Worm (Caenorhabditis elegans) whole organism, mixed stage, embryonic: ENCODE results near the gene nsun-5.
A peak's percentile ranks its signal among the peaks of the same experiment; 100 is the strongest.

Experiments
- ceh-43 ChIP-seq: fragments of 200-800 bp; sonication (Bioruptor generic); optimal IDR thresholded peaks from 2 replicates; lab custom pipeline; 2018; ENCODE audit warnings: mild to moderate bottlenecking, missing genetic modification characterization, moderate library complexity, missing compliant biosample characterization
- ces-1 ChIP-seq: fragments of 150-350 bp; optimal IDR thresholded peaks from 2 replicates; lab custom pipeline; 2014; ENCODE audit warnings: missing biosample characterization, missing genetic modification reagents, missing genetic modification characterization
- elt-3 ChIP-seq: fragments of 150-350 bp; optimal IDR thresholded peaks from 2 replicates; lab custom pipeline; 2014; ENCODE audit warnings: missing biosample characterization, missing genetic modification characterization
- lin-13 ChIP-seq: fragments of 150-350 bp; optimal IDR thresholded peaks from 2 replicates; lab custom pipeline; 2014; ENCODE audit warnings: missing biosample characterization, missing genetic modification characterization
- lsy-2 ChIP-seq: fragments of 150-350 bp; optimal IDR thresholded peaks from 2 replicates; lab custom pipeline; 2014; ENCODE audit warnings: missing biosample characterization, missing genetic modification characterization
- nhr-12 ChIP-seq: fragments of 150-350 bp; optimal IDR thresholded peaks from 2 replicates; lab custom pipeline; 2014; ENCODE audit warnings: missing biosample characterization, missing genetic modification characterization
- nhr-237 ChIP-seq: fragments of 150-350 bp; optimal IDR thresholded peaks from 2 replicates; lab custom pipeline; 2014; ENCODE audit warnings: missing biosample characterization, missing genetic modification characterization
- unc-120 ChIP-seq: sonication (generic microtip); optimal IDR thresholded peaks from 2 replicates; lab custom pipeline; 2017; ENCODE audit warnings: missing genetic modification characterization, missing compliant biosample characterization; ENCODE audit not compliant: poor library complexity, severe bottlenecking
- unc-39 ChIP-seq: fragments of 150-350 bp; optimal IDR thresholded peaks from 2 replicates; lab custom pipeline; 2014; ENCODE audit warnings: missing biosample characterization, missing genetic modification characterization
- unc-62 ChIP-seq: fragments of 150-350 bp; optimal IDR thresholded peaks from 2 replicates; lab custom pipeline; 2014; ENCODE audit warnings: missing biosample characterization, missing genetic modification reagents, missing genetic modification characterization

DNA sequence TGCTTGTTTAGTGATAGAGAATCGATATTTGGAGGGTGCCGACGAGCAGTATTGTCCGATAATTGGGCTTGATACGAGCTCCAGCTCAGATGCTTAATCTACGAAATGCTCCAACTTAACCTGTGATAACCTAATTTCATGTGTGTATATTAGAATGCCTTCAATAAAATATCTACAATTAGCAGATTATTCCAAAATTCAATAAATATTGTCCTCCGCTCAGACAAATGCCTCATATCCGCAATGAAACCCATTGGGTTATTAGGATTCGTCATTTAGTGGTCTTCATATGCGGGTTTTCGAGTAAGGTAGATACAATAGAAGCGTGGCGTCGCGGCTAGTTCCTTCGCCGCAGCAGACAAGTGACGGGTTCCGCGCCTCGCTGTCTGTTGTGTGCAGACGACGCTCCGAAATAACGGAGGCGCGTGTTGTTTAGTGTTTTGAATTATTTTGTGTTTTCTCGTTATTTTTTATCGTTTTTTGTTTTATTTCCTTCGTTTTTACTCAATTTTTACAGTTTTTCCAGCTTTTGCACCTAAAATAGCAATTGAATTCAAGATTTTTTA, 56.3 kb downstream of the nsun-5 start, which contains the start of gene cmtr-1:
- peak; percentile 65 for TF ChIP-seq nhr-12 (tag; lab: Kevin White, UChicago)
- peak; percentile 66 for TF ChIP-seq ces-1 (GFP tag; lab: Kevin White, UChicago)
- peak; percentile 42 for TF ChIP-seq unc-62 (GFP tag; lab: Kevin White, UChicago)
- TF ChIP-seq nhr-237: peak; percentile 58
- TF ChIP-seq ceh-43 (GFP tag; lab: Kevin White, UChicago): peak; percentile 55
- peak; percentile 14 for TF ChIP-seq unc-120
- TF ChIP-seq unc-39 (tag; lab: Kevin White, UChicago): no peak
- peak; percentile 94 for TF ChIP-seq lin-13 (tag; lab: Kevin White, UChicago)
- TF ChIP-seq elt-3 (tag; lab: Kevin White, UChicago): no peak
- TF ChIP-seq lsy-2: peak; percentile 80
